Worm (Caenorhabditis elegans): Measurements from ENCODE around the gene str-151.

ce11 chrV:16573168-16573567 lies 2.8 kb upstream of the str-151 start, which contains the start of gene str-149:
- no peak for TF ChIP-seq nhr-12 (tag; optimal IDR thresholded peaks at IDR 0.05)
- no peak for TF ChIP-seq snpc-4 (tag; optimal IDR thresholded peaks at IDR 0.05)
- TF ChIP-seq elt-3 (tag; optimal IDR thresholded peaks at IDR 0.05), result no peak
- TF ChIP-seq ceh-83 (GFP tag; optimal IDR thresholded peaks at IDR 0.05), result no peak
- no peak for TF ChIP-seq unc-39 (tag; optimal IDR thresholded peaks at IDR 0.05)
- no peak for TF ChIP-seq hlh-1 (tag; optimal IDR thresholded peaks at IDR 0.05)

Data from whole organism, mixed stage, embryonic.